Worm (Caenorhabditis elegans) whole organism, L2 larva: ENCODE data around the gene T10H9.8.

Experiments
- F13H6.1 ChIP-seq: sonication (generic microtip); optimal IDR thresholded peaks from 2 replicates; lab custom pipeline; 2016; ENCODE audit warnings: missing genetic modification characterization, missing compliant biosample characterization
- blmp-1 ChIP-seq: sonication (generic microtip); optimal IDR thresholded peaks from 2 replicates; lab custom pipeline; 2017; ENCODE audit warnings: missing genetic modification characterization, mild to moderate bottlenecking, missing compliant biosample characterization, antibody characterized with exemption, moderate library complexity; ENCODE audit not compliant: insufficient read depth
- dmd-4 ChIP-seq: sonication (generic microtip); optimal IDR thresholded peaks from 2 replicates; lab custom pipeline; 2017; ENCODE audit warnings: missing biosample characterization, missing genetic modification characterization
- egl-27 ChIP-seq: sonication (generic microtip); optimal IDR thresholded peaks from 3 replicates; lab custom pipeline; 2017; ENCODE audit warnings: missing biosample characterization, missing genetic modification reagents, missing genetic modification characterization
- elt-1 ChIP-seq: fragments of 150-350 bp; optimal IDR thresholded peaks from 2 replicates; lab custom pipeline; 2014; ENCODE audit warnings: missing biosample characterization, missing genetic modification characterization
- lin-13 ChIP-seq: fragments of 150-350 bp; optimal IDR thresholded peaks from 2 replicates; lab custom pipeline; 2014; ENCODE audit warnings: missing biosample characterization, missing genetic modification reagents, missing genetic modification characterization
- nhr-11 ChIP-seq: fragments of 150-350 bp; optimal IDR thresholded peaks from 2 replicates; lab custom pipeline; 2014; ENCODE audit warnings: missing biosample characterization, missing genetic modification characterization
- nhr-23 ChIP-seq: fragments of 150-350 bp; optimal IDR thresholded peaks from 2 replicates; lab custom pipeline; 2014; ENCODE audit warnings: missing biosample characterization, missing genetic modification reagents, missing genetic modification characterization
- nhr-6 ChIP-seq: fragments of 150-350 bp; optimal IDR thresholded peaks from 2 replicates; lab custom pipeline; 2014; ENCODE audit warnings: missing biosample characterization, missing genetic modification characterization
- unc-62 ChIP-seq: fragments of 150-350 bp; optimal IDR thresholded peaks from 2 replicates; lab custom pipeline; 2014; ENCODE audit warnings: missing biosample characterization, missing genetic modification reagents, missing genetic modification characterization
- ztf-4 ChIP-seq: fragments of 150-350 bp; optimal IDR thresholded peaks from 2 replicates; lab custom pipeline; 2014; ENCODE audit warnings: missing biosample characterization, missing genetic modification characterization

ce11 chrV:6666557-6666956, 14.4 kb downstream of the T10H9.8 start:
- no peak for TF ChIP-seq egl-27 (tag; lab: Kevin White, UChicago)
- TF ChIP-seq nhr-23: no peak
- no peak for TF ChIP-seq lin-13 (GFP tag; lab: Kevin White, UChicago)
- no peak for TF ChIP-seq nhr-11
- TF ChIP-seq nhr-6 (tag; lab: Kevin White, UChicago): no peak
- no peak for TF ChIP-seq ztf-4 (tag; lab: Kevin White, UChicago)
- no peak for TF ChIP-seq dmd-4 (tag; lab: Kevin White, UChicago)
- no peak for TF ChIP-seq elt-1
- TF ChIP-seq blmp-1: no peak
- no peak for TF ChIP-seq unc-62 (GFP tag; lab: Kevin White, UChicago)
- no peak for TF ChIP-seq F13H6.1
